Fruit fly (Drosophila melanogaster) whole organism, adult: ENCODE data around the gene CG5418.

ENCODE experiments used
- CG11617 ChIP-seq: fragments of 200-800 bp; sonication (Bioruptor generic); optimal IDR thresholded peaks from 2 replicates; lab custom pipeline; 2017; ENCODE audit warnings: mild to moderate bottlenecking, missing biosample characterization, missing genetic modification reagents, missing genetic modification characterization
- CG14711 ChIP-seq: fragments of 200-800 bp; sonication (Bioruptor generic); optimal IDR thresholded peaks from 2 replicates; lab custom pipeline; 2018; ENCODE audit warnings: missing biosample characterization, mild to moderate bottlenecking, missing genetic modification characterization, moderate library complexity
- CG33017 ChIP-seq: fragments of 200-800 bp; sonication (Bioruptor generic); optimal IDR thresholded peaks from 2 replicates; lab custom pipeline; 2018; ENCODE audit warnings: missing biosample characterization, mild to moderate bottlenecking, missing genetic modification characterization, moderate library complexity
- CG5204 ChIP-seq: fragments of 200-800 bp; sonication (Bioruptor generic); optimal IDR thresholded peaks from 2 replicates; lab custom pipeline; 2016; ENCODE audit warnings: missing biosample characterization, missing genetic modification characterization
- CG7101 ChIP-seq: fragments of 200-800 bp; sonication (Bioruptor generic); optimal IDR thresholded peaks from 2 replicates; lab custom pipeline; 2018; ENCODE audit warnings: missing biosample characterization, mild to moderate bottlenecking, missing genetic modification characterization, moderate library complexity
- Crg-1 ChIP-seq: fragments of 200-800 bp; sonication (Bioruptor generic); optimal IDR thresholded peaks from 2 replicates; lab custom pipeline; 2016; ENCODE audit warnings: missing biosample characterization, missing genetic modification characterization
- Hr96 ChIP-seq: fragments of 200-800 bp; sonication (Bioruptor generic); optimal IDR thresholded peaks from 2 replicates; lab custom pipeline; 2016; ENCODE audit warnings: missing biosample characterization, missing genetic modification characterization
- Mnt ChIP-seq: fragments of 200-800 bp; sonication (Bioruptor generic); optimal IDR thresholded peaks from 2 replicates; lab custom pipeline; 2016; ENCODE audit warnings: missing biosample characterization, mild to moderate bottlenecking, missing genetic modification characterization
- bab1 ChIP-seq: fragments of 200-800 bp; sonication (Bioruptor generic); optimal IDR thresholded peaks from 3 replicates; lab custom pipeline; 2019; ENCODE audit warnings: missing biosample characterization, mild to moderate bottlenecking, missing genetic modification characterization, moderate library complexity
- kay ChIP-seq: fragments of 200-800 bp; sonication (Bioruptor generic); peaks from one replicate; lab custom pipeline; 2016; ENCODE audit warnings: missing biosample characterization, missing genetic modification characterization, borderline replicate concordance
- pad ChIP-seq: fragments of 200-800 bp; sonication (Bioruptor generic); optimal IDR thresholded peaks from 3 replicates; lab custom pipeline; 2017; ENCODE audit warnings: missing biosample characterization, missing genetic modification characterization, mild to moderate bottlenecking, moderate library complexity, missing genetic modification reagents
- tj ChIP-seq: fragments of 200-800 bp; sonication (Bioruptor generic); optimal IDR thresholded peaks from 3 replicates; lab custom pipeline; 2017; ENCODE audit warnings: missing biosample characterization, mild to moderate bottlenecking, missing genetic modification characterization, moderate library complexity

DNA sequence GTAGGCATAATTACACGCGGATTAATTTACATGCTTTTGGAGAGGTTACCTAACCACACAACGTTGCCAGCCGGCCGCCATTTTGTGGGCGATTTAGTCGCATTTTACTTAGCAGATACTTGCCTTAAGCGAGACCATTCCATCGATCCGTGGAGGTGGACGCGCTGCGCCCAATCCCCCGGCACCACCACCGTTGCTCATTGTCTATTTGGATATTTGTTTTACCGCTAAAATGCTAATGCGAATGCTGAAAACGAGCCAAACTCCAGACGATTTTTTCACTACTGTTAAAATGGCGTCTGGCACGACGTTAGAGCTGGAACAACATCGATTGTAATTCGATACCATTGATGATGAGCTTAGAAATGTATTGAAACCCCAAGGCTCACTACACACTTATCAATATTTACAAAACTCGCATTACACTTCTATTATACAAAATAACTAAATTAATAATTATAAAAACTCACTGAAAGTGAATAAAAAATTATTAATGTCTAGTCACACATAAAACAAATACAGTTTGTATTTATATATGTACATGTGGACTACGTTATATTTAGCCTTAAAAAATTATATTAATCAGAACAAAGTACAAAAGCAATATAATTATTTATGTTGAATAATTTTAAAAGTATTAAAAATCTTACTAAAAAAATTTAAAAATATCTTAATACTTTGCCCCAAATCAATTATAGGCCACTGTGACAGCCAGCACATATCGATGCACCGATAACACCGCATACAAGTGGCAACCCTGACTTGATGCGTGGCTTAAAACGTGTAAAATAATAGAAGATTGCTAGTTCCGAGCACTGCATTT is 19.1 kb downstream of the CG5418 start, which contains the start of gene eRF3:
- TF ChIP-seq CG14711 = peak; percentile 88
- TF ChIP-seq CG5204 (GFP tag; lab: Kevin White, UChicago) = no peak
- peak; percentile 82 for TF ChIP-seq CG33017 (tag; lab: Kevin White, UChicago)
- peak; percentile 5 for TF ChIP-seq Crg-1 (GFP tag; lab: Kevin White, UChicago)
- peak; percentile 87 for TF ChIP-seq CG7101 (tag; lab: Kevin White, UChicago)
- peak; percentile 41 for TF ChIP-seq tj (GFP tag; lab: Kevin White, UChicago)
- TF ChIP-seq Hr96 (GFP tag; lab: Kevin White, UChicago) = peak; percentile 56
- no peak for TF ChIP-seq kay (GFP tag; lab: Kevin White, UChicago)
- TF ChIP-seq pad (GFP tag; lab: Kevin White, UChicago) = peak; percentile 45
- peak; percentile 45 for TF ChIP-seq Mnt
- TF ChIP-seq CG11617 (GFP tag; lab: Kevin White, UChicago) = peak; percentile 83
- TF ChIP-seq bab1 (GFP tag; lab: Kevin White, UChicago) = peak; percentile 82
